Fruit fly (Drosophila melanogaster): ENCODE results near the gene CG31676.

- no peak for TF ChIP-seq h (GFP tag; optimal IDR thresholded peaks at IDR 0.05)
- TF ChIP-seq Myc (optimal IDR thresholded peaks at IDR 0.05) = no peak
- TF ChIP-seq Hr83 (GFP tag; optimal IDR thresholded peaks at IDR 0.05; ENCODE audit: poor library complexity, severe bottlenecking) = peak; percentile 55
- no peak for TF ChIP-seq rgr (GFP tag; optimal IDR thresholded peaks at IDR 0.05)
- TF ChIP-seq Abd-B (GFP tag; optimal IDR thresholded peaks at IDR 0.05) = no peak
- TF ChIP-seq CG32264 (GFP tag; optimal IDR thresholded peaks at IDR 0.05) = no peak
- no peak for TF ChIP-seq pan (optimal IDR thresholded peaks at IDR 0.05)
- TF ChIP-seq Hnf4 (GFP tag; optimal IDR thresholded peaks at IDR 0.05) = no peak
These were observed 56.3 kb downstream of the CG31676 start for dm6 chr2L:20896681-20897341.

Data from whole organism, wandering third instar larva.